Worm (Caenorhabditis elegans): ENCODE measurements around the gene dhgd-1.

- TF ChIP-seq sea-1 (GFP tag; conservative IDR thresholded peaks at IDR 0.05) (peak; percentile 56; the same call in 1 of the 2 replicates), pes-1 (GFP tag; IDR thresholded peaks at IDR 0.05) (0 out of 2 replicates have a peak, but pooled peaks have one; percentile 7), tbx-37 (GFP tag; conservative IDR thresholded peaks at IDR 0.05) (0 out of 2 replicates have a peak, but pooled peaks have one; percentile 4), hmbx-1 (tag; optimal IDR thresholded peaks at IDR 0.05) (no peak), F13C5.2 (tag; optimal IDR thresholded peaks at IDR 0.05) (no peak), aly-1 (tag; optimal IDR thresholded peaks at IDR 0.05) (no peak), hnd-1 (tag; optimal IDR thresholded peaks at IDR 0.05) (no peak)
Measured at ce11 chrII:11535429-11535828, 16.5 kb downstream of the dhgd-1 start.
